Worm (Caenorhabditis elegans) whole organism, L4 larva: Measurements from ENCODE around the gene slc-17.5.

ENCODE experiments used
- daf-12 ChIP-seq: fragments of 150-350 bp; optimal IDR thresholded peaks from 2 replicates; lab custom pipeline; 2014; ENCODE audit warnings: missing biosample characterization, missing genetic modification reagents, missing genetic modification characterization
- fos-1 ChIP-seq: fragments of 150-350 bp; optimal IDR thresholded peaks from 2 replicates; lab custom pipeline; 2014; ENCODE audit warnings: missing biosample characterization, missing genetic modification characterization
- lsy-2 ChIP-seq, 2 experiments: fragments of 150-350 bp in 1 of 2; sonication (generic microtip) in 1 of 2; optimal IDR thresholded peaks; 2 replicates each; lab custom pipeline; 2014 to 2017; ENCODE audit warnings: missing biosample characterization in 2 of 2, missing genetic modification characterization in 2 of 2
- nhr-42 ChIP-seq: fragments of 200-800 bp; sonication (Bioruptor generic); IDR thresholded peaks from 2 replicates; pipeline ENCODE4 v1.3.6; 2022; ENCODE audit warnings: missing genetic modification characterization, missing compliant biosample characterization
- unc-130 ChIP-seq: sonication (generic microtip); optimal IDR thresholded peaks from 2 replicates; lab custom pipeline; 2016; ENCODE audit warnings: missing genetic modification reagents, missing genetic modification characterization, missing compliant biosample characterization

- TF ChIP-seq fos-1 (tag; lab: Kevin White, UChicago) (no peak), lsy-2 (tag; optimal IDR thresholded peaks at IDR 0.05; lab: Kevin White, UChicago) (no peak), daf-12 (tag; lab: Kevin White, UChicago) (no peak), nhr-42 (GFP tag; lab: Robert Waterston, UW) (no peak), unc-130 (GFP tag; lab: Kevin White, UChicago) (no peak)
These were observed 12.8 kb upstream of the slc-17.5 start, which contains the start of gene W02D7.4 for ce11 chrV:8297504-8297903.
